Worm (Caenorhabditis elegans) whole organism, L4/young adult: Measurements from ENCODE around the gene F44D12.16.

Source experiments
- W03F9.2 ChIP-seq: fragments of 150-350 bp; optimal IDR thresholded peaks from 2 replicates; lab custom pipeline; 2014; ENCODE audit warnings: missing biosample characterization, missing genetic modification characterization
- dao-5 ChIP-seq: sonication (generic microtip); optimal IDR thresholded peaks from 2 replicates; lab custom pipeline; 2016; ENCODE audit warnings: missing genotype, missing genetic modification characterization, moderate library complexity, missing compliant biosample characterization
- him-1 ChIP-seq: sonication (generic microtip); optimal IDR thresholded peaks from 2 replicates; lab custom pipeline; 2016; ENCODE audit warnings: missing genotype, missing genetic modification reagents, missing genetic modification characterization, missing compliant biosample characterization

DNA sequence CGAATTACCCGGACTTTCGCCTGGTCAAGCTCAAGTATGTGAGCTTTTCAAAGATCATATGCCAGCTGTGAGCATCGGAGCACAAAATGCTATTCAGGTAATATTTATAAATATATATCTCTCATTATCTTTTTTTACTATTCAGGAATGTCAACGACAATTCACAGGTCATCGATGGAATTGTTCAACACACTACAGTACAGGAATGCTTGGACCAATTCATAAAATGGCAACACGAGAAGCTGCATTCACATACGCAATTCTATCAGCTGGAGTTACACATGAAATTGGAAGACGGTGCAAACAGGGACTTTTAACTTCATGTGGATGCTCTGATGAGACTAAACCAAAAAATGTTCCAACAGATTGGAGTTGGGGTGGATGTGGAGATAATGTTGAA is 39.4 kb downstream of the F44D12.16 start:
- no peak for TF ChIP-seq dao-5 (tag; lab: Kevin White, UChicago)
- TF ChIP-seq W03F9.2 (tag; lab: Kevin White, UChicago), result no peak
- no peak for TF ChIP-seq him-1 (tag; lab: Kevin White, UChicago)
